Worm (Caenorhabditis elegans) whole organism, early embryonic: ENCODE measurements around the gene rrf-3.

Source experiments
- F13C5.2 ChIP-seq: sonication (generic microtip); optimal IDR thresholded peaks from 2 replicates; lab custom pipeline; 2017; ENCODE audit warnings: mild to moderate bottlenecking, missing genetic modification characterization, inconsistent platforms, missing compliant biosample characterization
- ama-1 ChIP-seq: fragments of 150-350 bp; optimal IDR thresholded peaks from 2 replicates; lab custom pipeline; 2014
- hmg-4 ChIP-seq: fragments of 200-800 bp; sonication (Bioruptor generic); optimal IDR thresholded peaks from 2 replicates; lab custom pipeline; 2018; ENCODE audit warnings: mild to moderate bottlenecking, missing genetic modification characterization, missing compliant biosample characterization
- scrt-1 ChIP-seq: fragments of 200-800 bp; sonication (Bioruptor generic); IDR thresholded peaks from 2 replicates; pipeline ENCODE4 v1.3.6; 2022; ENCODE audit warnings: missing genetic modification characterization, missing compliant biosample characterization
- sea-1 ChIP-seq: fragments of 200-800 bp; sonication (Bioruptor generic); conservative IDR thresholded peaks from 2 replicates; pipeline ENCODE4 v1.3.6; 2022; ENCODE audit warnings: missing genetic modification characterization, missing compliant biosample characterization
- tbx-11 ChIP-seq: fragments of 200-800 bp; sonication (Bioruptor generic); IDR thresholded peaks from 2 replicates; pipeline ENCODE4 v1.3.6; 2022; ENCODE audit warnings: missing genetic modification characterization, missing compliant biosample characterization

- TF ChIP-seq ama-1 (lab: Kevin White, UChicago) (no peak), scrt-1 (GFP tag; lab: Robert Waterston, UW) (no peak), tbx-11 (no peak), F13C5.2 (tag; lab: Kevin White, UChicago) (no peak), sea-1 (no peak), hmg-4 (no peak)
These were observed 52.1 kb downstream of the rrf-3 start, which contains the start of gene M110.10 for ce11 chrII:8214367-8214766.
